Worm (Caenorhabditis elegans) whole organism, L3 larva: ENCODE measurements around the gene srp-6.

Experiments
- fos-1 ChIP-seq: fragments of 150-350 bp; optimal IDR thresholded peaks from 2 replicates; lab custom pipeline; 2014; ENCODE audit warnings: missing biosample characterization, missing genetic modification characterization
- nhr-25 ChIP-seq: sonication (generic microtip); optimal IDR thresholded peaks from 2 replicates; lab custom pipeline; 2017; ENCODE audit warnings: missing biosample characterization, missing genetic modification characterization
- nhr-67 ChIP-seq: fragments of 150-350 bp; optimal IDR thresholded peaks from 2 replicates; lab custom pipeline; 2014; ENCODE audit warnings: missing biosample characterization, missing genetic modification characterization
- unc-62 ChIP-seq: fragments of 150-350 bp; sonication (generic microtip); optimal IDR thresholded peaks from 4 replicates; lab custom pipeline; 2014; ENCODE audit warnings: missing biosample characterization, missing genetic modification reagents, missing genetic modification characterization

DNA sequence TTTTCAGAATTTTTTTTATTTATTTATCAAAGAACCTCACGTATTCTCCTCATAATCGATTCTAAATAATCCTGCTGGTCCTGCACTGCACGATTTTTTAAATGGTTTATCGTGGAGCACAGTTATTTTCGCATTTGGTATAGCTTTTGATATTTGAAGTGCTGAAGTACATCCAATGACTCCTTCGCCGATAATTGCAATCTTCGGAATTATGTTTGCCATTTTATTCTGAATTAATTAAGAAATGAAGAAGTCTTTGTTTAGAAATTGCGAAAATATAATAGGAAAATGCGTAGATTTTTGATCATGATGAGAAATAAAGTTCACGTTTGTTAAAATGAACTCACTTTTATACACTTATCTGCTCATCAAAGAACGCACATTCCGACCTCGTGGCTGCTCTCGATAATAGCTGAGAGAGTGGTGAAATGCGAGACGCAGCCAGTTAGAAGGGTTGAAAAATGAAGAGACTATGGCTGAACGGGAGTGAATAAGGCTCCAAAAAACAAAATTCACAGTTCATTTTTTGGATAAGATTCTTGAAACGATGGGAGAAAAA, 49.0 kb upstream of the srp-6 start:
- TF ChIP-seq nhr-67 (tag; lab: Kevin White, UChicago) = no peak
- no peak for TF ChIP-seq nhr-25 (tag; lab: Kevin White, UChicago)
- TF ChIP-seq unc-62 = no peak
- TF ChIP-seq fos-1 = no peak
